Fruit fly (Drosophila melanogaster) whole organism, embryonic: Measurements from ENCODE around the gene Syx18.

Experiments used
- Abd-B ChIP-seq: fragments of 200-800 bp; sonication (Bioruptor generic); optimal IDR thresholded peaks from 2 replicates; lab custom pipeline; 2018; ENCODE audit warnings: missing biosample characterization, mild to moderate bottlenecking, missing genetic modification characterization, moderate library complexity
- Atf3 ChIP-seq: fragments of 200-800 bp; sonication (Bioruptor generic); optimal IDR thresholded peaks from 3 replicates; lab custom pipeline; 2016; ENCODE audit warnings: missing biosample characterization, missing genetic modification characterization
- CG10979 ChIP-seq: fragments of 200-800 bp; sonication (Bioruptor generic); optimal IDR thresholded peaks from 2 replicates; lab custom pipeline; 2018; ENCODE audit warnings: missing biosample characterization, mild to moderate bottlenecking, missing genetic modification characterization, moderate library complexity
- CG12659 ChIP-seq: fragments of 200-800 bp; sonication (Bioruptor generic); optimal IDR thresholded peaks from 3 replicates; lab custom pipeline; 2017; ENCODE audit warnings: mild to moderate bottlenecking, missing biosample characterization, missing genetic modification reagents, missing genetic modification characterization
- CG13424 ChIP-seq: fragments of 200-800 bp; sonication (Bioruptor generic); optimal IDR thresholded peaks from 2 replicates; lab custom pipeline; 2019; ENCODE audit warnings: missing biosample characterization, mild to moderate bottlenecking, missing genetic modification characterization, moderate library complexity
- CG13775 ChIP-seq: fragments of 200-800 bp; sonication (Bioruptor generic); optimal IDR thresholded peaks from 3 replicates; lab custom pipeline; 2017; ENCODE audit warnings: missing biosample characterization, mild to moderate bottlenecking, missing genetic modification characterization
- CG1529 ChIP-seq: fragments of 200-800 bp; sonication (Bioruptor generic); optimal IDR thresholded peaks from 3 replicates; lab custom pipeline; 2018; ENCODE audit warnings: missing biosample characterization, missing genetic modification characterization
- CG15601 ChIP-seq: fragments of 200-800 bp; sonication (Bioruptor generic); optimal IDR thresholded peaks from 3 replicates; lab custom pipeline; 2019; ENCODE audit warnings: missing biosample characterization, mild to moderate bottlenecking, missing genetic modification characterization, moderate library complexity
- CG17359 ChIP-seq: fragments of 200-800 bp; sonication (Bioruptor generic); optimal IDR thresholded peaks from 3 replicates; lab custom pipeline; 2018; ENCODE audit warnings: missing biosample characterization, mild to moderate bottlenecking, missing genetic modification characterization, moderate library complexity
- CG18262 ChIP-seq: fragments of 200-800 bp; optimal IDR thresholded peaks from 3 replicates; lab custom pipeline; 2019; ENCODE audit warnings: missing biosample characterization, mild to moderate bottlenecking, missing genetic modification characterization, moderate library complexity
- CG18619 ChIP-seq: fragments of 200-800 bp; sonication (Bioruptor generic); optimal IDR thresholded peaks from 3 replicates; lab custom pipeline; 2017; ENCODE audit warnings: missing biosample characterization, mild to moderate bottlenecking, missing genetic modification characterization
- CG18764 ChIP-seq: fragments of 200-800 bp; sonication (Bioruptor generic); optimal IDR thresholded peaks from 3 replicates; lab custom pipeline; 2016; ENCODE audit warnings: missing biosample characterization, missing genetic modification characterization
- CG30020 ChIP-seq: fragments of 200-800 bp; optimal IDR thresholded peaks from 2 replicates; lab custom pipeline; 2019; ENCODE audit warnings: missing biosample characterization, mild to moderate bottlenecking, missing genetic modification characterization, moderate library complexity
- CG31224 ChIP-seq: fragments of 200-800 bp; sonication (Bioruptor generic); IDR thresholded peaks from 2 replicates; pipeline ENCODE4 v1.3.6; 2022; ENCODE audit warnings: missing biosample characterization, missing genetic modification characterization
- CG31365 ChIP-seq: fragments of 200-800 bp; sonication (Bioruptor generic); optimal IDR thresholded peaks from 2 replicates; lab custom pipeline; 2018; ENCODE audit warnings: missing biosample characterization, mild to moderate bottlenecking, missing genetic modification characterization
- CG3163 ChIP-seq: fragments of 200-800 bp; sonication (Bioruptor generic); optimal IDR thresholded peaks from 3 replicates; lab custom pipeline; 2016; ENCODE audit warnings: missing biosample characterization, missing genetic modification characterization
- CG3281 ChIP-seq: fragments of 200-800 bp; sonication (Bioruptor generic); optimal IDR thresholded peaks from 3 replicates; lab custom pipeline; 2017; ENCODE audit warnings: missing biosample characterization, mild to moderate bottlenecking, missing genetic modification characterization
- CG34376 ChIP-seq: fragments of 200-800 bp; sonication (Bioruptor generic); optimal IDR thresholded peaks from 2 replicates; lab custom pipeline; 2018; ENCODE audit warnings: missing biosample characterization, mild to moderate bottlenecking, missing genetic modification characterization
- CG3726 ChIP-seq: fragments of 200-800 bp; sonication (Bioruptor generic); IDR thresholded peaks from 3 replicates; pipeline ENCODE4, ENCODE4 v1.3.6; 2022; ENCODE audit warnings: missing biosample characterization, missing genetic modification characterization
- CG3838 ChIP-seq: fragments of 200-800 bp; sonication (Bioruptor generic); optimal IDR thresholded peaks from 3 replicates; lab custom pipeline; 2016; ENCODE audit warnings: missing biosample characterization, missing genetic modification characterization
- CG6272 ChIP-seq: fragments of 200-800 bp; sonication (Bioruptor generic); IDR thresholded peaks from 2 replicates; pipeline ENCODE4 v1.3.6; 2022; ENCODE audit warnings: missing biosample characterization, missing genetic modification characterization
- CG9797 ChIP-seq: fragments of 200-800 bp; sonication (Bioruptor generic); optimal IDR thresholded peaks from 3 replicates; lab custom pipeline; 2018; ENCODE audit warnings: missing biosample characterization, mild to moderate bottlenecking, missing genetic modification characterization
- Chrac-16 ChIP-seq: fragments of 200-800 bp; sonication (Bioruptor generic); optimal IDR thresholded peaks from 3 replicates; lab custom pipeline; 2016; ENCODE audit warnings: missing biosample characterization, missing genetic modification characterization
- Dbx ChIP-seq: fragments of 200-800 bp; sonication (Bioruptor generic); IDR thresholded peaks from 3 replicates; pipeline ENCODE4 v1.3.6; 2022; ENCODE audit warnings: missing biosample characterization, missing genetic modification characterization
- Fer1 ChIP-seq: fragments of 200-800 bp; sonication (Bioruptor generic); optimal IDR thresholded peaks from 2 replicates; lab custom pipeline; 2017; ENCODE audit warnings: missing biosample characterization, mild to moderate bottlenecking, missing genetic modification characterization
- Fer3 ChIP-seq: fragments of 200-800 bp; sonication (Bioruptor generic); optimal IDR thresholded peaks from 2 replicates; lab custom pipeline; 2018; ENCODE audit warnings: missing biosample characterization, mild to moderate bottlenecking, missing genetic modification characterization, moderate library complexity
- HLHmδ ChIP-seq: fragments of 200-800 bp; sonication (Bioruptor generic); optimal IDR thresholded peaks from 2 replicates; lab custom pipeline; 2018; ENCODE audit warnings: missing biosample characterization, mild to moderate bottlenecking, missing genetic modification characterization, moderate library complexity
- HmgZ ChIP-seq: fragments of 200-800 bp; sonication (Bioruptor generic); optimal IDR thresholded peaks from 2 replicates; lab custom pipeline; 2018; ENCODE audit warnings: missing biosample characterization, mild to moderate bottlenecking, missing genetic modification characterization
- Hmr ChIP-seq: fragments of 200-800 bp; sonication (Bioruptor generic); optimal IDR thresholded peaks from 3 replicates; lab custom pipeline; 2017; ENCODE audit warnings: mild to moderate bottlenecking, missing biosample characterization, missing genetic modification reagents, missing genetic modification characterization
- Lhr ChIP-seq: fragments of 200-800 bp; sonication (Bioruptor generic); optimal IDR thresholded peaks from 3 replicates; lab custom pipeline; 2017; ENCODE audit warnings: mild to moderate bottlenecking, missing biosample characterization, missing genetic modification reagents, missing genetic modification characterization
- Max ChIP-seq: fragments of 200-800 bp; sonication (Bioruptor generic); optimal IDR thresholded peaks from 2 replicates; lab custom pipeline; 2016; ENCODE audit warnings: missing biosample characterization, mild to moderate bottlenecking, missing genetic modification characterization
- Neu2 ChIP-seq: fragments of 200-800 bp; sonication (Bioruptor generic); optimal IDR thresholded peaks from 3 replicates; lab custom pipeline; 2016; ENCODE audit warnings: missing biosample characterization, missing genetic modification characterization, borderline replicate concordance
- NfI ChIP-seq: fragments of 200-800 bp; sonication (Bioruptor generic); optimal IDR thresholded peaks from 3 replicates; lab custom pipeline; 2018; ENCODE audit warnings: missing biosample characterization, mild to moderate bottlenecking, missing genetic modification characterization, moderate library complexity
- cad ChIP-seq: fragments of >200 bp; optimal IDR thresholded peaks from 2 replicates; lab custom pipeline; 2017; ENCODE audit warnings: missing biosample characterization, missing genetic modification characterization
- fd64A ChIP-seq: fragments of 200-800 bp; sonication (Bioruptor generic); optimal IDR thresholded peaks from 3 replicates; lab custom pipeline; 2018; ENCODE audit warnings: missing biosample characterization, mild to moderate bottlenecking, missing genetic modification characterization
- fd96Cb ChIP-seq: fragments of 200-800 bp; sonication (Bioruptor generic); optimal IDR thresholded peaks from 2 replicates; lab custom pipeline; 2018; ENCODE audit warnings: missing biosample characterization, mild to moderate bottlenecking, missing genetic modification characterization, moderate library complexity
- ind ChIP-seq: fragments of 200-800 bp; sonication (Bioruptor generic); optimal IDR thresholded peaks from 3 replicates; lab custom pipeline; 2016; ENCODE audit warnings: missing biosample characterization, missing genetic modification characterization
- insv ChIP-seq, 2 experiments: fragments of 200-800 bp; sonication (Bioruptor generic); optimal IDR thresholded peaks; 3 replicates each; lab custom pipeline; 2016 to 2018; ENCODE audit warnings: missing biosample characterization in 2 of 2, missing genetic modification characterization in 2 of 2
- p53 ChIP-seq: fragments of 200-800 bp; sonication (Bioruptor generic); optimal IDR thresholded peaks from 2 replicates; lab custom pipeline; 2016; ENCODE audit warnings: missing biosample characterization, missing genetic modification characterization
- pho ChIP-seq: fragments of 200-800 bp; sonication (Bioruptor generic); optimal IDR thresholded peaks from 2 replicates; lab custom pipeline; 2016; ENCODE audit warnings: missing biosample characterization, missing genetic modification characterization
- phol ChIP-seq: fragments of 200-800 bp; sonication (Bioruptor generic); optimal IDR thresholded peaks from 3 replicates; lab custom pipeline; 2018; ENCODE audit warnings: missing biosample characterization, mild to moderate bottlenecking, missing genetic modification characterization, moderate library complexity
- run ChIP-seq: fragments of 200-800 bp; sonication (Bioruptor generic); optimal IDR thresholded peaks from 3 replicates; lab custom pipeline; 2018; ENCODE audit warnings: missing biosample characterization, mild to moderate bottlenecking, missing genetic modification characterization
- scrt ChIP-seq: fragments of 200-800 bp; sonication (Bioruptor generic); optimal IDR thresholded peaks from 2 replicates; lab custom pipeline; 2018; ENCODE audit warnings: missing biosample characterization, mild to moderate bottlenecking, missing genetic modification characterization, moderate library complexity
- sd ChIP-seq: fragments of 200-800 bp; sonication (Bioruptor generic); optimal IDR thresholded peaks from 3 replicates; lab custom pipeline; 2018; ENCODE audit warnings: missing biosample characterization, mild to moderate bottlenecking, missing genetic modification characterization, moderate library complexity
- stwl ChIP-seq: fragments of 200-800 bp; sonication (Bioruptor generic); optimal IDR thresholded peaks from 3 replicates; lab custom pipeline; 2018; ENCODE audit warnings: missing biosample characterization, mild to moderate bottlenecking, missing genetic modification characterization, moderate library complexity
- sug ChIP-seq: fragments of 200-800 bp; optimal IDR thresholded peaks from 2 replicates; lab custom pipeline; 2019; ENCODE audit warnings: missing biosample characterization, mild to moderate bottlenecking, missing genetic modification characterization, moderate library complexity
- unpg ChIP-seq: fragments of 200-800 bp; sonication (Bioruptor generic); optimal IDR thresholded peaks from 3 replicates; lab custom pipeline; 2018; ENCODE audit warnings: missing biosample characterization, mild to moderate bottlenecking, missing genetic modification characterization, moderate library complexity
- zen ChIP-seq: fragments of 200-800 bp; sonication (Bioruptor generic); optimal IDR thresholded peaks from 3 replicates; lab custom pipeline; 2018; ENCODE audit warnings: missing biosample characterization, mild to moderate bottlenecking, missing genetic modification characterization, moderate library complexity

Syx18 gene

dm6 chr3R:24585042-24585698, 40.2 kb downstream of the Syx18 start, which contains the start of the genes CG13625 and mld (continued):
- TF ChIP-seq Atf3 (GFP tag; lab: Kevin White, UChicago): no peak
- peak; percentile 1 for TF ChIP-seq CG17359
- no peak for TF ChIP-seq cad (GFP tag; lab: Kevin White, UChicago)
- no peak for TF ChIP-seq CG3838 (GFP tag; lab: Kevin White, UChicago)
- no peak for TF ChIP-seq p53

DNA sequence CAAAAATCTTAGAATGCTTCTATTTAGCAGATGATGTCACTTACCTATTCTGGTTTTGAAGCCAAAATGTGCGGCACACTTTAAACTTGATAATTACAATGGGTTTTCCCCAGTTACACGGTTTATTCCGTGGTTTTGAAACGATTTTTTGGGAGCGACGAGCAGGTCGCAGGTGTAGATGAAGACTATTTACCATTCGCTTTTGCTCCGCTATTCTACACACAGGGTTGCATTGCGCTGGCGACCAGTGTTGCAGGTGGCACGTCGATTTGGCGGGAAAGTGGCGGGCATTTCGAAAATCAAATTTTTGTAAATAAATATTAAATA, 42.7 kb downstream of the Syx18 start, which contains the start of gene REPTOR:
Gene REPTOR (minus strand): TSS at position 196 of the 327 bp plus-strand sequence.
- TF ChIP-seq CG18262 (tag; lab: Kevin White, UChicago) (peak; percentile 36), Fer1 (GFP tag; lab: Kevin White, UChicago) (peak; percentile 65), ind (peak; percentile 4), fd64A (GFP tag; lab: Kevin White, UChicago) (no peak), Lhr (GFP tag; lab: Kevin White, UChicago) (peak; percentile 59), CG31224 (no peak), sug (tag; lab: Kevin White, UChicago) (peak; percentile 20), Abd-B (no peak), CG1529 (GFP tag; lab: Kevin White, UChicago) (peak; percentile 40), Hmr (GFP tag; lab: Kevin White, UChicago) (peak; percentile 68), run (tag; lab: Kevin White, UChicago) (peak; percentile 42), CG34376 (GFP tag; lab: Kevin White, UChicago) (peak; percentile 76), Max (GFP tag; lab: Kevin White, UChicago) (peak; percentile 51), CG3726 (GFP tag; lab: Robert Waterston, UW) (no peak), phol (tag; lab: Kevin White, UChicago) (peak; percentile 20), HmgZ (tag; lab: Kevin White, UChicago) (peak; percentile 54), CG3163 (GFP tag; lab: Kevin White, UChicago) (no peak), fd96Cb (tag; lab: Kevin White, UChicago) (no peak), stwl (tag; lab: Kevin White, UChicago) (peak; percentile 93), CG3281 (GFP tag; lab: Kevin White, UChicago) (peak; percentile 45), CG13424 (peak; percentile 11), Fer3 (tag; lab: Kevin White, UChicago) (peak; percentile 25), Dbx (GFP tag; lab: Robert Waterston, UW) (no peak), unpg (GFP tag; lab: Kevin White, UChicago) (peak; percentile 28), sd (tag; lab: Kevin White, UChicago) (peak; percentile 38), Neu2 (GFP tag; lab: Kevin White, UChicago) (no peak), CG18619 (GFP tag; lab: Kevin White, UChicago) (peak; percentile 37), CG6272 (no peak), insv (GFP tag; optimal IDR thresholded peaks at IDR 0.05; lab: Kevin White, UChicago) (peak in 1 of 2 experiments; percentile 49), CG18764 (GFP tag; lab: Kevin White, UChicago) (no peak), CG15601 (tag; lab: Kevin White, UChicago) (peak; percentile 15), CG10979 (peak; percentile 23), pho (no peak), CG30020 (tag; lab: Kevin White, UChicago) (peak; percentile 5), Chrac-16 (GFP tag; lab: Kevin White, UChicago) (peak; percentile 24), scrt (GFP tag; lab: Kevin White, UChicago) (peak; percentile 44), CG9797 (peak; percentile 24), CG13775 (GFP tag; lab: Kevin White, UChicago) (no peak), CG12659 (GFP tag; lab: Kevin White, UChicago) (peak; percentile 60), HLHmδ (GFP tag; lab: Kevin White, UChicago) (peak; percentile 45), NfI (GFP tag; lab: Kevin White, UChicago) (peak; percentile 56), CG31365 (tag; lab: Kevin White, UChicago) (peak; percentile 4), zen (tag; lab: Kevin White, UChicago) (no peak)
